Fruit fly (Drosophila melanogaster): ENCODE results near the gene spo.

The spo gene

dm6 chr3L:5626465-5626864 is 34.1 kb upstream of the spo start:
- no peak for TF ChIP-seq kay (GFP tag; ENCODE audit: borderline replicate concordance)
- TF ChIP-seq toe (GFP tag; optimal IDR thresholded peaks at IDR 0.05), result no peak
- TF ChIP-seq ovo (GFP tag; optimal IDR thresholded peaks at IDR 0.05), result no peak
- TF ChIP-seq Hr96 (GFP tag; optimal IDR thresholded peaks at IDR 0.05), result no peak
- TF ChIP-seq CG1620 (GFP tag; optimal IDR thresholded peaks at IDR 0.05), result no peak
- no peak for TF ChIP-seq tj (GFP tag; optimal IDR thresholded peaks at IDR 0.05)
- no peak for TF ChIP-seq CG11617 (GFP tag; optimal IDR thresholded peaks at IDR 0.05)
- TF ChIP-seq cic (GFP tag; optimal IDR thresholded peaks at IDR 0.05), result no peak
- TF ChIP-seq CG5204 (GFP tag; optimal IDR thresholded peaks at IDR 0.05), result no peak
- no peak for TF ChIP-seq CG7045 (GFP tag; optimal IDR thresholded peaks at IDR 0.05)
- no peak for TF ChIP-seq CG7101 (tag; optimal IDR thresholded peaks at IDR 0.05)
- no peak for TF ChIP-seq Mnt (GFP tag; optimal IDR thresholded peaks at IDR 0.05)
- no peak for TF ChIP-seq CG33017 (tag; optimal IDR thresholded peaks at IDR 0.05)
- no peak for TF ChIP-seq CG14711 (tag; optimal IDR thresholded peaks at IDR 0.05)
- no peak for TF ChIP-seq cnc (optimal IDR thresholded peaks at IDR 0.05)
- TF ChIP-seq pad (GFP tag; optimal IDR thresholded peaks at IDR 0.05), result no peak
- no peak for TF ChIP-seq bab1 (GFP tag; optimal IDR thresholded peaks at IDR 0.05)
- TF ChIP-seq CG12768 (GFP tag; optimal IDR thresholded peaks at IDR 0.05), result no peak
- no peak for TF ChIP-seq Crg-1 (GFP tag; optimal IDR thresholded peaks at IDR 0.05)

dm6 chr3L:5625121-5625667 is 32.8 kb upstream of the spo start:
- TF ChIP-seq toe (GFP tag; optimal IDR thresholded peaks at IDR 0.05) (no peak), CG5204 (GFP tag; optimal IDR thresholded peaks at IDR 0.05) (no peak), Clk (GFP tag; optimal IDR thresholded peaks at IDR 0.05) (no peak), Mnt (GFP tag; optimal IDR thresholded peaks at IDR 0.05) (no peak), tj (GFP tag; optimal IDR thresholded peaks at IDR 0.05) (no peak), cic (GFP tag; optimal IDR thresholded peaks at IDR 0.05) (no peak), pad (GFP tag; optimal IDR thresholded peaks at IDR 0.05) (no peak), CG11617 (GFP tag; optimal IDR thresholded peaks at IDR 0.05) (no peak), Hr96 (GFP tag; optimal IDR thresholded peaks at IDR 0.05) (no peak), kay (GFP tag; ENCODE audit: borderline replicate concordance) (no peak)

dm6 chr3L:5623296-5623695 is 30.9 kb upstream of the spo start:
- TF ChIP-seq Crg-1 (GFP tag; optimal IDR thresholded peaks at IDR 0.05), result no peak
- TF ChIP-seq CG1620 (GFP tag; optimal IDR thresholded peaks at IDR 0.05), result no peak
- TF ChIP-seq CG11617 (GFP tag; optimal IDR thresholded peaks at IDR 0.05), result no peak
- TF ChIP-seq CG14711 (tag; optimal IDR thresholded peaks at IDR 0.05), result no peak
- TF ChIP-seq kay (GFP tag; ENCODE audit: borderline replicate concordance), result no peak
- no peak for TF ChIP-seq CG7101 (tag; optimal IDR thresholded peaks at IDR 0.05)
- TF ChIP-seq CG12768 (GFP tag; optimal IDR thresholded peaks at IDR 0.05), result no peak
- no peak for TF ChIP-seq CG7045 (GFP tag; optimal IDR thresholded peaks at IDR 0.05)

DNA sequence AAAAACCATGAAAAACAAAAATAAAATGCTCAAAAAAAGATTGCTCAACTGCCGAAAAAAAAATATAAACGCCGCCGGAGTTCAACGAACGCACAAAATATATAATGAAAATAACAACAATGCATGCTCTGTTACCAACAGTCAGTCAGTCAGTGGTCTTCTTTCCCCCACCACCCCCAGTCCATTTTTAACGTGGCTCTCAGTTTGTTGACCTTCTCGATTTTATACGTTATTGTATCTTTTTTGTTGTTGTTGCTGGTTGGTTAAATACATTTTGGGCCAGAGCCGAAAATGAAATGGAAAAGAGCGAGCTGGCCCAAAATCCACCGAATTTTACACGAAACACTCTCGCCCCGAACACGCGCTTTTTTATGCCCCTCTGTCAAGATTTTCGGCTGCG is 29.5 kb upstream of the spo start:
- TF ChIP-seq Hr96 (GFP tag; optimal IDR thresholded peaks at IDR 0.05) (no peak), CG33017 (tag; optimal IDR thresholded peaks at IDR 0.05) (no peak), bab1 (GFP tag; optimal IDR thresholded peaks at IDR 0.05) (no peak)

DNA sequence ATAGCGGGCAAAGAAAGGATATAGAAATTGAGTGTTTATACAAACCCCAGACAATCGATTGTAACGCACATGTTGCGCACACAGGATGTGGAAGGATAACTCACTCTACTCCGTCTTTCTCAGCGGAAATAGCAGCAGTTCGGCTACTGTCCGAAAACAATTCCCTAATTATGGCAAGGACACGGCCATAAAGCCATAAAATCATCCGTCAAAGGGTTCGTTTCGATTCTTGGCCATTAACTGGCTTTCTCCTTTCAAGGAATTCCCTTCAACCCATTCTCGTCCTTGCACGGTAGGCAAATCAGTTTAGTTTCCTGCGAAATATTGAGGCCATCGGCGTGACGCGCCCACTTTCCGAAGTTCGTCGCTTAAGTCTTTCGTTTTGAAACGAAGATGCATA is 29.1 kb upstream of the spo start:
- TF ChIP-seq Mnt (GFP tag; optimal IDR thresholded peaks at IDR 0.05), result no peak
- no peak for TF ChIP-seq tj (GFP tag; optimal IDR thresholded peaks at IDR 0.05)
- TF ChIP-seq bab1 (GFP tag; optimal IDR thresholded peaks at IDR 0.05), result no peak
- TF ChIP-seq cic (GFP tag; optimal IDR thresholded peaks at IDR 0.05), result no peak
- TF ChIP-seq CG12768 (GFP tag; optimal IDR thresholded peaks at IDR 0.05), result no peak
- TF ChIP-seq Hr96 (GFP tag; optimal IDR thresholded peaks at IDR 0.05), result no peak
- no peak for TF ChIP-seq kay (GFP tag; ENCODE audit: borderline replicate concordance)
- no peak for TF ChIP-seq CG14711 (tag; optimal IDR thresholded peaks at IDR 0.05)
- no peak for TF ChIP-seq ovo (GFP tag; optimal IDR thresholded peaks at IDR 0.05)
- no peak for TF ChIP-seq Clk (GFP tag; optimal IDR thresholded peaks at IDR 0.05)
- TF ChIP-seq CG1620 (GFP tag; optimal IDR thresholded peaks at IDR 0.05), result no peak
- no peak for TF ChIP-seq CG7045 (GFP tag; optimal IDR thresholded peaks at IDR 0.05)
- no peak for TF ChIP-seq CG5204 (GFP tag; optimal IDR thresholded peaks at IDR 0.05)
- TF ChIP-seq Crg-1 (GFP tag; optimal IDR thresholded peaks at IDR 0.05), result no peak
- no peak for TF ChIP-seq CG33017 (tag; optimal IDR thresholded peaks at IDR 0.05)
- TF ChIP-seq toe (GFP tag; optimal IDR thresholded peaks at IDR 0.05), result no peak
- no peak for TF ChIP-seq cnc (optimal IDR thresholded peaks at IDR 0.05)
- TF ChIP-seq CG11617 (GFP tag; optimal IDR thresholded peaks at IDR 0.05), result no peak
- TF ChIP-seq pad (GFP tag; optimal IDR thresholded peaks at IDR 0.05), result no peak
- no peak for TF ChIP-seq CG7101 (tag; optimal IDR thresholded peaks at IDR 0.05)

DNA sequence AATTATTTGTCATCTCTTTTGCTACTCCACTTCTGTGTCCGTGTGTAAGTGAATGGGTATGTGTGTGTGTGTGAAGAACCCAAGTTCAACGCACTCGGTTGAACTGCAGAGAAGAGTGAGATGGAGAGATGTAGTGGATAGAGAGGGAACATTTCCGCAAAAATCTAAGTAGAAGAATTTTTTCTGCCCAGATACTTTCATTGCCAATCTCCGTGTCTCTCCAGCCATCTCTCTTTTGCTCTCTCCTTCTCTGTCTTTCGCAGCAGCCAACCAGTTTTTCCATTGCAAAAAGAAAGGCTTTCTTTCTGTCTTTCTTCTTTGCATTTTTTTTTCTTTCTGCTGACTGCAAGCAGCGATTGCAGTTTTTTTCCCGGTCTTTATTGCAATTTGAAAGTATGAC is 26.3 kb upstream of the spo start:
- TF ChIP-seq CG14711 (tag; optimal IDR thresholded peaks at IDR 0.05) (no peak), Crg-1 (GFP tag; optimal IDR thresholded peaks at IDR 0.05) (no peak)

DNA sequence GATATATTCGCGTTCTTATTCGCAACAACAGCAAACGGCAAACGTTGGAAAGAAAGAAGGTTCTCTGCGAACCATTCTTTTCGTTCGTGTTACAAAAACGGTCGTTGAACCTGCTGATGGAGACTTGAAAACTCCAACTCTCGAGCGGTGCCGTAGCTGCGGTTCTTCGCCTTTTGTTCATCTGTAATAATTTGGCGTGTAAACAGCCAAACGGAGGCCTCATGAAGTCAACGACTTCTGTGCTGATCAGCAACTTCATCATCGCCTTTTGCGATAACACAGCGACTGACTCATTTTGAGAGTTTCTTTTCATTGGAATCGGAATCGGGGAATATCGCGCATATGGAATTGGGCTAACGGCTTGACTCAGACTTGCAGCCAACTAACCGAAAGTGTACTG is 25.0 kb upstream of the spo start:
- TF ChIP-seq CG14711 (tag; optimal IDR thresholded peaks at IDR 0.05) (no peak), pad (GFP tag; optimal IDR thresholded peaks at IDR 0.05) (no peak), Hr96 (GFP tag; optimal IDR thresholded peaks at IDR 0.05) (no peak), CG7045 (GFP tag; optimal IDR thresholded peaks at IDR 0.05) (no peak), Clk (GFP tag; optimal IDR thresholded peaks at IDR 0.05) (no peak), CG11617 (GFP tag; optimal IDR thresholded peaks at IDR 0.05) (no peak), Mnt (GFP tag; optimal IDR thresholded peaks at IDR 0.05) (no peak), kay (GFP tag; ENCODE audit: borderline replicate concordance) (no peak), CG1620 (GFP tag; optimal IDR thresholded peaks at IDR 0.05) (no peak), CG5204 (GFP tag; optimal IDR thresholded peaks at IDR 0.05) (no peak), cic (GFP tag; optimal IDR thresholded peaks at IDR 0.05) (no peak), cnc (optimal IDR thresholded peaks at IDR 0.05) (no peak), CG33017 (tag; optimal IDR thresholded peaks at IDR 0.05) (no peak), bab1 (GFP tag; optimal IDR thresholded peaks at IDR 0.05) (no peak), Crg-1 (GFP tag; optimal IDR thresholded peaks at IDR 0.05) (no peak), ovo (GFP tag; optimal IDR thresholded peaks at IDR 0.05) (no peak), toe (GFP tag; optimal IDR thresholded peaks at IDR 0.05) (no peak), CG12768 (GFP tag; optimal IDR thresholded peaks at IDR 0.05) (no peak), tj (GFP tag; optimal IDR thresholded peaks at IDR 0.05) (no peak)

Data from whole organism, adult.